Worm (Caenorhabditis elegans): Measurements from ENCODE around the gene ZK1320.7.
A peak's percentile ranks its signal among the peaks of the same experiment; 100 is the strongest.

The ZK1320.7 gene

ce11 chrII:9646928-9647838 lies 24.2 kb upstream of the ZK1320.7 start, which contains the start of gene sqv-8:
sqv-8 (plus strand) TSS chrII:9646978.
- peak; percentile 8; the same call in 1 of the 2 replicates for TF ChIP-seq Y48G9A.11 (GFP tag; IDR thresholded peaks at IDR 0.05)
- no peak for TF ChIP-seq mdl-1 (tag; optimal IDR thresholded peaks at IDR 0.05)
- peak; percentile 7 for TF ChIP-seq T20F7.1 (GFP tag; optimal IDR thresholded peaks at IDR 0.05)
- TF ChIP-seq zfp-3 (GFP tag; conservative IDR thresholded peaks at IDR 0.05), result peak; percentile 50; the same call in 1 of the 2 replicates
- TF ChIP-seq ztf-7 (tag; optimal IDR thresholded peaks at IDR 0.05), result no peak
- TF ChIP-seq ceh-62 (tag; optimal IDR thresholded peaks at IDR 0.05), result no peak
- TF ChIP-seq unc-62 (GFP tag; optimal IDR thresholded peaks at IDR 0.05 in 1 of 2), result peak in 1 of 2 experiments; percentile 84
- no peak for TF ChIP-seq unc-62 (tag; optimal IDR thresholded peaks at IDR 0.05)
- peak; percentile 3 for TF ChIP-seq F49E8.2 (tag; optimal IDR thresholded peaks at IDR 0.05; ENCODE audit: borderline replicate concordance)
- TF ChIP-seq duxl-1 (tag; optimal IDR thresholded peaks at IDR 0.05; ENCODE audit: poor library complexity), result no peak
- no peak for TF ChIP-seq zip-11 (GFP tag; IDR thresholded peaks at IDR 0.05)
- peak; percentile 36; the same call in 1 of the 2 replicates for TF ChIP-seq hmg-1.1 (GFP tag; IDR thresholded peaks at IDR 0.05)
- peak; percentile 82 for TF ChIP-seq dmd-6 (GFP tag; IDR thresholded peaks at IDR 0.05)
- TF ChIP-seq gei-8 (GFP tag; optimal IDR thresholded peaks at IDR 0.05), result no peak
- TF ChIP-seq Y5F2A.4 (GFP tag; optimal IDR thresholded peaks at IDR 0.05), result no peak
- TF ChIP-seq zip-2 (tag; optimal IDR thresholded peaks at IDR 0.05), result no peak
- no peak for TF ChIP-seq lir-3 (tag; optimal IDR thresholded peaks at IDR 0.05)
- TF ChIP-seq cey-2 (tag; optimal IDR thresholded peaks at IDR 0.05; ENCODE audit: borderline replicate concordance, insufficient read depth), result no peak
- TF ChIP-seq skn-1 (tag; optimal IDR thresholded peaks at IDR 0.05), result no peak
- no peak for TF ChIP-seq lin-39 (tag; optimal IDR thresholded peaks at IDR 0.05)
- no peak for TF ChIP-seq dmd-9 (GFP tag; IDR thresholded peaks at IDR 0.05)
- TF ChIP-seq lsy-2 (tag; optimal IDR thresholded peaks at IDR 0.05), result peak in 1 of 2 experiments; percentile 39
- TF ChIP-seq dve-1 (tag; optimal IDR thresholded peaks at IDR 0.05; ENCODE audit: insufficient read depth), result peak; percentile 48
- TF ChIP-seq nhr-42 (GFP tag; IDR thresholded peaks at IDR 0.05), result no peak
- TF ChIP-seq hlh-30 (tag; optimal IDR thresholded peaks at IDR 0.05; ENCODE audit: insufficient read depth), result peak; percentile 92
- TF ChIP-seq ceh-28 (tag; optimal IDR thresholded peaks at IDR 0.05), result peak; percentile 1
- TF ChIP-seq nhr-28 (tag; optimal IDR thresholded peaks at IDR 0.05), result peak; percentile 2
- no peak for TF ChIP-seq php-3 (GFP tag; IDR thresholded peaks at IDR 0.05)
- TF ChIP-seq daf-16 (GFP tag; optimal IDR thresholded peaks at IDR 0.05), result no peak
- TF ChIP-seq daf-16 (tag; optimal IDR thresholded peaks at IDR 0.05), result peak; percentile 33
- peak; percentile 61 for TF ChIP-seq hlh-11 (tag; optimal IDR thresholded peaks at IDR 0.05)
- TF ChIP-seq zag-1 (tag; optimal IDR thresholded peaks at IDR 0.05), result no peak
- no peak for TF ChIP-seq nhr-111 (GFP tag; optimal IDR thresholded peaks at IDR 0.05)
- TF ChIP-seq egl-27 (tag; optimal IDR thresholded peaks at IDR 0.05), result no peak

ce11 chrII:9649191-9649590 lies 22.2 kb upstream of the ZK1320.7 start, which contains the start of gene ZK1307.9:
ZK1307.9 (plus strand) TSS chrII:9649491.
- TF ChIP-seq unc-62 (GFP tag; optimal IDR thresholded peaks at IDR 0.05 in 1 of 2), result no peak
- TF ChIP-seq unc-62 (tag; optimal IDR thresholded peaks at IDR 0.05), result no peak
- no peak for TF ChIP-seq ZK337.2 (GFP tag; IDR thresholded peaks at IDR 0.05)
- no peak for TF ChIP-seq D1046.2 (GFP tag; IDR thresholded peaks at IDR 0.05)
- TF ChIP-seq lsy-2 (tag; optimal IDR thresholded peaks at IDR 0.05), result no peak
- TF ChIP-seq lim-7 (GFP tag; IDR thresholded peaks at IDR 0.05), result no peak
- TF ChIP-seq ZK546.5 (tag; optimal IDR thresholded peaks at IDR 0.05), result no peak
- TF ChIP-seq dmd-9 (GFP tag; IDR thresholded peaks at IDR 0.05), result no peak
- TF ChIP-seq rbr-2 (tag; optimal IDR thresholded peaks at IDR 0.05), result no peak
- no peak for TF ChIP-seq dve-1 (tag; optimal IDR thresholded peaks at IDR 0.05; ENCODE audit: insufficient read depth)
- TF ChIP-seq aha-1 (tag), result no peak
- TF ChIP-seq fkh-10 (GFP tag; optimal IDR thresholded peaks at IDR 0.05), result no peak
- TF ChIP-seq madf-9 (GFP tag; conservative IDR thresholded peaks at IDR 0.05), result no peak
- no peak for TF ChIP-seq pqm-1 (tag; optimal IDR thresholded peaks at IDR 0.05)
- TF ChIP-seq jun-1 (tag; optimal IDR thresholded peaks at IDR 0.05), result no peak
- TF ChIP-seq nhr-25 (tag; optimal IDR thresholded peaks at IDR 0.05; ENCODE audit: borderline replicate concordance, insufficient read depth), result no peak
- TF ChIP-seq dmd-8 (GFP tag; IDR thresholded peaks at IDR 0.05), result no peak
- TF ChIP-seq snpc-1.2 (GFP tag; IDR thresholded peaks at IDR 0.05), result no peak
- TF ChIP-seq lin-1 (GFP tag; IDR thresholded peaks at IDR 0.05), result no peak
- TF ChIP-seq nhr-6 (tag; optimal IDR thresholded peaks at IDR 0.05), result no peak
- TF ChIP-seq F37D6.2 (tag; optimal IDR thresholded peaks at IDR 0.05), result no peak

Measured in whole organism, L4 larva.